Fruit fly (Drosophila melanogaster) whole organism, embryonic: Measurements from ENCODE around the gene CG14721.

Source experiments
- B-H2 ChIP-seq: fragments of 200-800 bp; sonication (Bioruptor generic); optimal IDR thresholded peaks from 2 replicates; lab custom pipeline; 2018; ENCODE audit warnings: missing biosample characterization, mild to moderate bottlenecking, missing genetic modification characterization
- Bteb2 ChIP-seq: fragments of 200-800 bp; sonication (Bioruptor generic); optimal IDR thresholded peaks from 2 replicates; lab custom pipeline; 2016; ENCODE audit warnings: missing biosample characterization, missing genetic modification characterization
- C15 ChIP-seq: fragments of 200-800 bp; sonication (Bioruptor generic); IDR thresholded peaks from 3 replicates; pipeline ENCODE4 v1.3.6; 2022; ENCODE audit warnings: missing biosample characterization, missing genetic modification characterization
- CG10147 ChIP-seq: fragments of 200-800 bp; sonication (Bioruptor generic); optimal IDR thresholded peaks from 2 replicates; lab custom pipeline; 2019; ENCODE audit warnings: missing biosample characterization, mild to moderate bottlenecking, missing genetic modification characterization, moderate library complexity
- CG10321 ChIP-seq: fragments of 200-800 bp; sonication (Bioruptor generic); IDR thresholded peaks from 2 replicates; pipeline ENCODE4 v1.3.6; 2022; ENCODE audit warnings: missing biosample characterization, missing genetic modification characterization
- CG10462 ChIP-seq: fragments of 200-800 bp; sonication (Bioruptor generic); optimal IDR thresholded peaks from 2 replicates; lab custom pipeline; 2016; ENCODE audit warnings: missing biosample characterization, missing genetic modification characterization
- CG10543 ChIP-seq: fragments of 200-800 bp; sonication (Bioruptor generic); optimal IDR thresholded peaks from 3 replicates; lab custom pipeline; 2017; ENCODE audit warnings: missing biosample characterization, mild to moderate bottlenecking, missing genetic modification characterization, moderate library complexity
- CG11398 ChIP-seq: fragments of 200-800 bp; sonication (Bioruptor generic); optimal IDR thresholded peaks from 2 replicates; lab custom pipeline; 2016; ENCODE audit warnings: missing biosample characterization, missing genetic modification characterization
- CG12071 ChIP-seq: fragments of 200-800 bp; sonication (Bioruptor generic); optimal IDR thresholded peaks from 3 replicates; lab custom pipeline; 2018; ENCODE audit warnings: missing biosample characterization, mild to moderate bottlenecking, missing genetic modification characterization
- CG12769 ChIP-seq: fragments of 200-800 bp; sonication (Bioruptor generic); optimal IDR thresholded peaks from 2 replicates; lab custom pipeline; 2019; ENCODE audit warnings: missing biosample characterization, mild to moderate bottlenecking, missing genetic modification characterization, moderate library complexity
- CG14014 ChIP-seq: fragments of 200-800 bp; sonication (Bioruptor generic); IDR thresholded peaks from 2 replicates; pipeline ENCODE4 v1.3.6; 2022; ENCODE audit warnings: missing biosample characterization, missing genetic modification characterization
- CG15011 ChIP-seq: fragments of 200-800 bp; sonication (Bioruptor generic); optimal IDR thresholded peaks from 3 replicates; lab custom pipeline; 2018; ENCODE audit warnings: missing biosample characterization, mild to moderate bottlenecking, missing genetic modification characterization
- CG16813 ChIP-seq: fragments of 200-800 bp; sonication (Bioruptor generic); IDR thresholded peaks from 3 replicates; pipeline ENCODE4 v1.3.6; 2022; ENCODE audit warnings: missing biosample characterization, missing genetic modification characterization; ENCODE audit not compliant: partially characterized antibody
- CG17328 ChIP-seq: fragments of 200-800 bp; sonication (Bioruptor generic); IDR thresholded peaks from 2 replicates; pipeline ENCODE4 v1.3.6; 2022; ENCODE audit warnings: missing biosample characterization, missing genetic modification characterization
- CG1792 ChIP-seq: fragments of 200-800 bp; sonication (Bioruptor generic); optimal IDR thresholded peaks from 2 replicates; lab custom pipeline; 2016; ENCODE audit warnings: missing biosample characterization, missing genetic modification characterization
- CG2712 ChIP-seq: fragments of 200-800 bp; optimal IDR thresholded peaks from 3 replicates; lab custom pipeline; 2019; ENCODE audit warnings: missing biosample characterization, mild to moderate bottlenecking, missing genetic modification characterization, moderate library complexity
- CG31441 ChIP-seq: fragments of 200-800 bp; sonication (Bioruptor generic); IDR thresholded peaks from 2 replicates; pipeline ENCODE4 v1.3.6; 2022; ENCODE audit warnings: missing biosample characterization, missing genetic modification characterization
- CG5180 ChIP-seq: fragments of 200-800 bp; sonication (Bioruptor generic); optimal IDR thresholded peaks from 3 replicates; lab custom pipeline; 2017; ENCODE audit warnings: missing biosample characterization, missing genetic modification characterization, mild to moderate bottlenecking, moderate library complexity, missing genetic modification reagents
- CG7271 ChIP-seq: fragments of 200-800 bp; sonication (Bioruptor generic); optimal IDR thresholded peaks from 2 replicates; lab custom pipeline; 2018; ENCODE audit warnings: missing biosample characterization, mild to moderate bottlenecking, missing genetic modification characterization, moderate library complexity
- CG7556 ChIP-seq: fragments of 200-800 bp; sonication (Bioruptor generic); optimal IDR thresholded peaks from 2 replicates; lab custom pipeline; 2017; ENCODE audit warnings: missing biosample characterization, mild to moderate bottlenecking, missing genetic modification characterization
- CG7839 ChIP-seq: fragments of 200-800 bp; sonication (Bioruptor generic); optimal IDR thresholded peaks from 3 replicates; lab custom pipeline; 2018; ENCODE audit warnings: missing biosample characterization, mild to moderate bottlenecking, missing genetic modification characterization, moderate library complexity
- CG7987 ChIP-seq: fragments of 200-800 bp; sonication (Bioruptor generic); optimal IDR thresholded peaks from 2 replicates; lab custom pipeline; 2018; ENCODE audit warnings: missing biosample characterization, mild to moderate bottlenecking, missing genetic modification characterization, moderate library complexity
- CG8281 ChIP-seq: fragments of 200-800 bp; sonication (Bioruptor generic); optimal IDR thresholded peaks from 2 replicates; lab custom pipeline; 2018; ENCODE audit warnings: missing biosample characterization, mild to moderate bottlenecking, missing genetic modification characterization, moderate library complexity
- CG9817 ChIP-seq: fragments of 200-800 bp; sonication (Bioruptor generic); optimal IDR thresholded peaks from 2 replicates; lab custom pipeline; 2018; ENCODE audit warnings: missing biosample characterization, mild to moderate bottlenecking, missing genetic modification characterization, moderate library complexity
- Chrac-16 ChIP-seq: fragments of 200-800 bp; sonication (Bioruptor generic); optimal IDR thresholded peaks from 3 replicates; lab custom pipeline; 2016; ENCODE audit warnings: missing biosample characterization, missing genetic modification characterization
- Fer2 ChIP-seq: fragments of 200-800 bp; sonication (Bioruptor generic); optimal IDR thresholded peaks from 2 replicates; lab custom pipeline; 2018; ENCODE audit warnings: missing biosample characterization, mild to moderate bottlenecking, missing genetic modification characterization, moderate library complexity
- HHEX ChIP-seq: fragments of 200-800 bp; sonication (Bioruptor generic); optimal IDR thresholded peaks from 3 replicates; lab custom pipeline; 2017; ENCODE audit warnings: missing biosample characterization, mild to moderate bottlenecking, missing genetic modification characterization, missing genetic modification reagents
- HLH3B ChIP-seq: fragments of 200-800 bp; sonication (Bioruptor generic); IDR thresholded peaks from 2 replicates; pipeline ENCODE4 v1.3.6; 2022; ENCODE audit warnings: missing biosample characterization, missing genetic modification characterization
- HLHmδ ChIP-seq: fragments of 200-800 bp; sonication (Bioruptor generic); optimal IDR thresholded peaks from 2 replicates; lab custom pipeline; 2018; ENCODE audit warnings: missing biosample characterization, mild to moderate bottlenecking, missing genetic modification characterization, moderate library complexity
- Hr39 ChIP-seq: fragments of >200 bp; optimal IDR thresholded peaks from 2 replicates; lab custom pipeline; 2017
- Hr51 ChIP-seq, 2 experiments: fragments of 200-800 bp; sonication (Bioruptor generic); optimal IDR thresholded peaks; 2 replicates in 1 of 2; 3 replicates in 1 of 2; lab custom pipeline; 2016 to 2018; ENCODE audit warnings: missing biosample characterization in 2 of 2, missing genetic modification characterization in 2 of 2, mild to moderate bottlenecking in 1 of 2, moderate library complexity in 1 of 2
- Hr78 ChIP-seq, 2 experiments: fragments of 200-800 bp in 1 of 2; fragments of >200 bp in 1 of 2; sonication (Bioruptor generic) in 1 of 2; optimal IDR thresholded peaks; 2 replicates each; lab custom pipeline; 2017 to 2019; ENCODE audit warnings: missing biosample characterization in 2 of 2, missing genetic modification characterization in 2 of 2, mild to moderate bottlenecking in 1 of 2, moderate library complexity in 1 of 2
- MTF-1 ChIP-seq: fragments of 200-800 bp; sonication (Bioruptor generic); optimal IDR thresholded peaks from 2 replicates; lab custom pipeline; 2018; ENCODE audit warnings: missing biosample characterization, mild to moderate bottlenecking, missing genetic modification characterization, borderline replicate concordance
- Nf-YB ChIP-seq: fragments of 200-800 bp; sonication (Bioruptor generic); optimal IDR thresholded peaks from 3 replicates; lab custom pipeline; 2019; ENCODE audit warnings: missing biosample characterization, mild to moderate bottlenecking, missing genetic modification characterization, moderate library complexity
- Nf-YC ChIP-seq: fragments of 200-800 bp; optimal IDR thresholded peaks from 3 replicates; lab custom pipeline; 2019; ENCODE audit warnings: missing biosample characterization, mild to moderate bottlenecking, missing genetic modification characterization, moderate library complexity
- Six4 ChIP-seq: fragments of 200-800 bp; sonication (Bioruptor generic); optimal IDR thresholded peaks from 2 replicates; lab custom pipeline; 2016; ENCODE audit warnings: missing biosample characterization, missing genetic modification characterization
- bcd ChIP-seq: fragments of 200-800 bp; sonication (Bioruptor generic); optimal IDR thresholded peaks from 2 replicates; lab custom pipeline; 2017; ENCODE audit warnings: missing biosample characterization, mild to moderate bottlenecking, missing genetic modification characterization
- bsh ChIP-seq, 2 experiments: fragments of 200-800 bp; sonication (Bioruptor generic); optimal IDR thresholded peaks; 2 replicates each; lab custom pipeline; 2017 to 2018; ENCODE audit warnings: mild to moderate bottlenecking in 2 of 2, missing biosample characterization in 2 of 2, missing genetic modification characterization in 2 of 2, moderate library complexity in 1 of 2
- caup ChIP-seq: fragments of 200-800 bp; sonication (Bioruptor generic); optimal IDR thresholded peaks from 3 replicates; lab custom pipeline; 2017; ENCODE audit warnings: missing biosample characterization, mild to moderate bottlenecking, missing genetic modification characterization, moderate library complexity; ENCODE audit not compliant: severe bottlenecking
- gcm ChIP-seq: fragments of 200-800 bp; sonication (Bioruptor generic); optimal IDR thresholded peaks from 2 replicates; lab custom pipeline; 2019; ENCODE audit warnings: missing biosample characterization, mild to moderate bottlenecking, missing genetic modification characterization, moderate library complexity
- kah ChIP-seq: fragments of 200-800 bp; sonication (Bioruptor generic); optimal IDR thresholded peaks from 2 replicates; lab custom pipeline; 2018; ENCODE audit warnings: missing biosample characterization, mild to moderate bottlenecking, missing genetic modification characterization
- kay ChIP-seq: fragments of 200-800 bp; sonication (Bioruptor generic); optimal IDR thresholded peaks from 2 replicates; lab custom pipeline; 2016; ENCODE audit warnings: missing biosample characterization, missing genetic modification characterization
- lilli ChIP-seq: fragments of 200-800 bp; sonication (Bioruptor generic); optimal IDR thresholded peaks from 3 replicates; lab custom pipeline; 2016; ENCODE audit warnings: missing biosample characterization, missing genetic modification characterization
- lola ChIP-seq, 3 experiments: fragments of >200 bp in 2 of 3; fragments of 200-800 bp in 1 of 3; sonication (Bioruptor generic) in 1 of 3; optimal IDR thresholded peaks; 2 replicates each; lab custom pipeline; 2017 to 2019; ENCODE audit warnings: missing biosample characterization in 3 of 3, missing genetic modification characterization in 3 of 3, mild to moderate bottlenecking in 1 of 3, moderate library complexity in 1 of 3
- pzg ChIP-seq: fragments of 200-800 bp; sonication (Bioruptor generic); optimal IDR thresholded peaks from 3 replicates; lab custom pipeline; 2018; ENCODE audit warnings: missing biosample characterization, mild to moderate bottlenecking, missing genetic modification characterization, moderate library complexity
- sens ChIP-seq: fragments of 200-800 bp; sonication (Bioruptor generic); peaks from one replicate; lab custom pipeline; 2016; ENCODE audit warnings: missing biosample characterization, missing genetic modification characterization
- sob ChIP-seq: fragments of 200-800 bp; sonication (Bioruptor generic); IDR thresholded peaks from 2 replicates; pipeline ENCODE4 v1.3.6; 2022; ENCODE audit warnings: missing biosample characterization, missing genetic modification characterization
- tin ChIP-seq: fragments of 200-800 bp; sonication (Bioruptor generic); optimal IDR thresholded peaks from 3 replicates; lab custom pipeline; 2016; ENCODE audit warnings: missing biosample characterization, missing genetic modification characterization
- wdn ChIP-seq: fragments of 200-800 bp; sonication (Bioruptor generic); IDR thresholded peaks from 2 replicates; pipeline ENCODE4 v1.3.6; 2022; ENCODE audit warnings: missing biosample characterization, missing genetic modification characterization
- zf30C ChIP-seq: fragments of 200-800 bp; sonication (Bioruptor generic); optimal IDR thresholded peaks from 3 replicates; lab custom pipeline; 2018; ENCODE audit warnings: missing biosample characterization, mild to moderate bottlenecking, missing genetic modification characterization

CG14721 gene

DNA sequence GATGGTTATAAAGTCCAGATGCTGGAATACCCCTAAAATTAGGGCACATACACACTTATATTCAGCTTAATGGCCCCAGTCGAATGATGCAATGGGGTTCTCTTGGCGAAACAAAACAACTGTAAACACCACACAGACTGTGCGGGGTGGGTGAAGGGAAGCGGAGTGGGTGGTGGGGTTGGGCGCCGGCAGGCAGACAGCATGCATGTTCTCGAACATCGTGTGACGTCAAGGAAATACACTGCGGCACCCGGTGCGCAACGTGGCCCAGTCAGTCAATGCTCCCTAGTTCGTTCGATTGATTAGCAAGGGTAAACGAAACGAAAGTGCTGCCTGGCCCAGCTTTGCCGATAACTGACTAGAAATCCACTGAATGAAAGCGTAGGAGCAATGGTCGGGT, 27.3 kb downstream of the CG14721 start (continued):
- TF ChIP-seq CG8281 (tag; lab: Kevin White, UChicago) = no peak
- TF ChIP-seq CG12071 (GFP tag; lab: Kevin White, UChicago) = peak; percentile 11
- TF ChIP-seq Six4 (GFP tag; lab: Kevin White, UChicago) = no peak
- TF ChIP-seq bcd = no peak
- no peak for TF ChIP-seq Bteb2
- TF ChIP-seq CG7839 (tag; lab: Kevin White, UChicago) = no peak
- no peak for TF ChIP-seq pzg
- no peak for TF ChIP-seq CG7556 (GFP tag; lab: Kevin White, UChicago)
- no peak for TF ChIP-seq sob (GFP tag; lab: Robert Waterston, UW)
- no peak for TF ChIP-seq Hr39 (lab: Kevin White, UChicago)
- TF ChIP-seq tin = no peak
- no peak for TF ChIP-seq Hr51 (GFP tag; optimal IDR thresholded peaks at IDR 0.05; lab: Kevin White, UChicago)
- TF ChIP-seq CG2712 (tag; lab: Kevin White, UChicago) = no peak
- no peak for TF ChIP-seq lola (GFP tag; optimal IDR thresholded peaks at IDR 0.05; lab: Kevin White, UChicago)
- no peak for TF ChIP-seq CG9817 (tag; lab: Kevin White, UChicago)
- no peak for TF ChIP-seq kay
- no peak for TF ChIP-seq CG17328
- no peak for TF ChIP-seq CG10321 (GFP tag; lab: Robert Waterston, UW)
- TF ChIP-seq bsh (GFP tag; optimal IDR thresholded peaks at IDR 0.05; lab: Kevin White, UChicago) = no peak
- TF ChIP-seq sens = peak; percentile 78
- no peak for TF ChIP-seq caup (GFP tag; lab: Kevin White, UChicago)
- peak; percentile 4 for TF ChIP-seq CG7987 (GFP tag; lab: Kevin White, UChicago)
- no peak for TF ChIP-seq CG31441 (GFP tag; lab: Robert Waterston, UW)
- TF ChIP-seq Nf-YC (tag; lab: Kevin White, UChicago) = peak; percentile 83
- peak; percentile 29 for TF ChIP-seq CG5180 (GFP tag; lab: Kevin White, UChicago)
- TF ChIP-seq Fer2 (tag; lab: Kevin White, UChicago) = no peak
- peak; percentile 29 for TF ChIP-seq B-H2 (GFP tag; lab: Kevin White, UChicago)
- TF ChIP-seq CG10543 (GFP tag; lab: Kevin White, UChicago) = peak; percentile 86
- no peak for TF ChIP-seq CG14014
- no peak for TF ChIP-seq C15 (GFP tag; lab: Robert Waterston, UW)
- no peak for TF ChIP-seq CG16813 (GFP tag; lab: Robert Waterston, UW)
- TF ChIP-seq MTF-1 (GFP tag; lab: Kevin White, UChicago) = peak; percentile 15
- TF ChIP-seq CG1792 (GFP tag; lab: Kevin White, UChicago) = no peak
- TF ChIP-seq kah (GFP tag; lab: Kevin White, UChicago) = peak; percentile 30
- no peak for TF ChIP-seq wdn
- no peak for TF ChIP-seq gcm (GFP tag; lab: Kevin White, UChicago)
- no peak for TF ChIP-seq HLHmδ
- TF ChIP-seq CG12769 = peak; percentile 72
- TF ChIP-seq Hr78 (GFP tag; optimal IDR thresholded peaks at IDR 0.05; lab: Kevin White, UChicago) = no peak
- TF ChIP-seq Nf-YB (GFP tag; lab: Kevin White, UChicago) = peak; percentile 39
- TF ChIP-seq Chrac-16 (GFP tag; lab: Kevin White, UChicago) = no peak
- no peak for TF ChIP-seq CG10147 (GFP tag; lab: Kevin White, UChicago)
- TF ChIP-seq CG7271 (tag; lab: Kevin White, UChicago) = no peak
- TF ChIP-seq lilli (GFP tag; lab: Kevin White, UChicago) = no peak
- no peak for TF ChIP-seq HLH3B (GFP tag; lab: Robert Waterston, UW)
- no peak for TF ChIP-seq CG11398 (GFP tag; lab: Kevin White, UChicago)
- TF ChIP-seq zf30C (GFP tag; lab: Kevin White, UChicago) = no peak
- no peak for TF ChIP-seq CG10462
- no peak for TF ChIP-seq CG15011
- no peak for TF ChIP-seq HHEX (GFP tag; lab: Kevin White, UChicago)
